Worm (Caenorhabditis elegans): ENCODE measurements around the gene C07A9.12.

ce11 chrIII:9762093-9762748 lies 34.9 kb upstream of the C07A9.12 start, which contains the start of gene gcc-2:
- no peak for TF ChIP-seq dao-5 (tag; optimal IDR thresholded peaks at IDR 0.05)
- peak; percentile 29 for TF ChIP-seq W03F9.2 (tag; optimal IDR thresholded peaks at IDR 0.05)
